Worm (Caenorhabditis elegans) whole organism, L3 larva: ENCODE measurements around the gene pcs-1.
A peak's percentile ranks its signal among the peaks of the same experiment; 100 is the strongest.

Experiments
- R02D3.7 ChIP-seq: fragments of 150-350 bp; optimal IDR thresholded peaks from 2 replicates; lab custom pipeline; 2014; ENCODE audit warnings: missing biosample characterization, missing genetic modification characterization
- ZK546.5 ChIP-seq: sonication (generic microtip); optimal IDR thresholded peaks from 2 replicates; lab custom pipeline; 2017; ENCODE audit warnings: missing biosample characterization, missing genetic modification characterization
- aly-2 ChIP-seq: fragments of 150-350 bp; optimal IDR thresholded peaks from 2 replicates; lab custom pipeline; 2014; ENCODE audit warnings: missing biosample characterization, missing genetic modification characterization
- ceh-28 ChIP-seq: fragments of 150-350 bp; optimal IDR thresholded peaks from 2 replicates; lab custom pipeline; 2014; ENCODE audit warnings: missing biosample characterization, missing genetic modification reagents, missing genetic modification characterization
- ceh-82 ChIP-seq: fragments of 150-350 bp; optimal IDR thresholded peaks from 2 replicates; lab custom pipeline; 2014; ENCODE audit warnings: missing biosample characterization, missing genetic modification characterization
- ceh-9 ChIP-seq: sonication (generic microtip); optimal IDR thresholded peaks from 2 replicates; lab custom pipeline; 2018; ENCODE audit warnings: missing biosample characterization, missing genetic modification characterization
- elt-1 ChIP-seq: fragments of 150-350 bp; optimal IDR thresholded peaks from 2 replicates; lab custom pipeline; 2014; ENCODE audit warnings: missing biosample characterization, missing genetic modification characterization
- elt-2 ChIP-seq: sonication (generic microtip); optimal IDR thresholded peaks from 2 replicates; lab custom pipeline; 2016; ENCODE audit warnings: missing genetic modification reagents, mild to moderate bottlenecking, missing genetic modification characterization, missing compliant biosample characterization
- eor-1 ChIP-seq, 2 experiments: fragments of 150-350 bp; optimal IDR thresholded peaks; 2 replicates each; lab custom pipeline; 2014 to 2018; ENCODE audit warnings: missing biosample characterization in 2 of 2, missing genetic modification characterization in 2 of 2
- fkh-10 ChIP-seq: sonication (generic microtip); optimal IDR thresholded peaks from 2 replicates; lab custom pipeline; 2017; ENCODE audit warnings: missing biosample characterization, missing genetic modification reagents, missing genetic modification characterization
- fos-1 ChIP-seq: fragments of 150-350 bp; optimal IDR thresholded peaks from 2 replicates; lab custom pipeline; 2014; ENCODE audit warnings: missing biosample characterization, missing genetic modification characterization
- hmg-11 ChIP-seq: sonication (generic microtip); optimal IDR thresholded peaks from 2 replicates; lab custom pipeline; 2016; ENCODE audit warnings: missing genetic modification characterization, missing compliant biosample characterization
- jun-1 ChIP-seq: fragments of 150-350 bp; optimal IDR thresholded peaks from 2 replicates; lab custom pipeline; 2014; ENCODE audit warnings: missing biosample characterization, missing genetic modification reagents, missing genetic modification characterization
- lin-15B ChIP-seq: fragments of 150-350 bp; optimal IDR thresholded peaks from 2 replicates; lab custom pipeline; 2014; ENCODE audit warnings: missing biosample characterization, missing genetic modification characterization
- lin-39 ChIP-seq: fragments of 150-350 bp; optimal IDR thresholded peaks from 2 replicates; lab custom pipeline; 2018; ENCODE audit warnings: missing biosample characterization, missing genetic modification reagents, missing genetic modification characterization
- lsy-12 ChIP-seq: sonication (generic microtip); optimal IDR thresholded peaks from 2 replicates; lab custom pipeline; 2016; ENCODE audit warnings: mild to moderate bottlenecking, missing genetic modification characterization, missing compliant biosample characterization
- mdl-1 ChIP-seq: fragments of 150-350 bp; optimal IDR thresholded peaks from 2 replicates; lab custom pipeline; 2014; ENCODE audit warnings: missing biosample characterization, missing genetic modification characterization
- nfya-1 ChIP-seq: sonication (generic microtip); optimal IDR thresholded peaks from 2 replicates; lab custom pipeline; 2017; ENCODE audit warnings: missing genetic modification characterization, mild to moderate bottlenecking, missing compliant biosample characterization, antibody characterized with exemption, moderate library complexity; ENCODE audit not compliant: insufficient read depth
- nhr-11 ChIP-seq: fragments of 150-350 bp; optimal IDR thresholded peaks from 2 replicates; lab custom pipeline; 2014; ENCODE audit warnings: missing biosample characterization, missing genetic modification characterization
- nhr-12 ChIP-seq: fragments of 150-350 bp; optimal IDR thresholded peaks from 2 replicates; lab custom pipeline; 2014; ENCODE audit warnings: missing biosample characterization, missing genetic modification characterization
- nhr-23 ChIP-seq: fragments of 150-350 bp; optimal IDR thresholded peaks from 2 replicates; lab custom pipeline; 2014; ENCODE audit warnings: missing biosample characterization, missing genetic modification reagents, missing genetic modification characterization
- nhr-237 ChIP-seq: fragments of 150-350 bp; optimal IDR thresholded peaks from 2 replicates; lab custom pipeline; 2014; ENCODE audit warnings: missing biosample characterization, missing genetic modification characterization
- nhr-25 ChIP-seq: sonication (generic microtip); optimal IDR thresholded peaks from 2 replicates; lab custom pipeline; 2017; ENCODE audit warnings: missing biosample characterization, missing genetic modification characterization
- nhr-43 ChIP-seq: sonication (generic microtip); optimal IDR thresholded peaks from 2 replicates; lab custom pipeline; 2016; ENCODE audit warnings: mild to moderate bottlenecking, missing genetic modification characterization, missing compliant biosample characterization; ENCODE audit not compliant: poor library complexity, severe bottlenecking
- nhr-76 ChIP-seq: fragments of 150-350 bp; sonication (generic microtip); optimal IDR thresholded peaks from 5 replicates; lab custom pipeline; 2014; ENCODE audit warnings: missing biosample characterization, missing genetic modification characterization
- pha-4 ChIP-seq: fragments of 150-350 bp; optimal IDR thresholded peaks from 2 replicates; lab custom pipeline; 2014; ENCODE audit warnings: missing biosample characterization, missing genetic modification reagents, missing genetic modification characterization
- pqm-1 ChIP-seq: fragments of 150-350 bp; optimal IDR thresholded peaks from 2 replicates; lab custom pipeline; 2017; ENCODE audit warnings: missing biosample characterization, missing genetic modification characterization, inconsistent platforms
- snpc-4 ChIP-seq: fragments of 150-350 bp; optimal IDR thresholded peaks from 2 replicates; lab custom pipeline; 2014; ENCODE audit warnings: missing biosample characterization, missing genetic modification characterization
- tbx-2 ChIP-seq: sonication (generic microtip); optimal IDR thresholded peaks from 2 replicates; lab custom pipeline; 2016; ENCODE audit warnings: mild to moderate bottlenecking, missing genetic modification characterization, missing compliant biosample characterization
- unc-62 ChIP-seq: fragments of 150-350 bp; sonication (generic microtip); optimal IDR thresholded peaks from 4 replicates; lab custom pipeline; 2014; ENCODE audit warnings: missing biosample characterization, missing genetic modification reagents, missing genetic modification characterization
- zag-1 ChIP-seq: fragments of 150-350 bp; optimal IDR thresholded peaks from 2 replicates; lab custom pipeline; 2014; ENCODE audit warnings: missing biosample characterization, missing genetic modification characterization
- ztf-11 ChIP-seq: fragments of 150-350 bp; optimal IDR thresholded peaks from 2 replicates; lab custom pipeline; 2014; ENCODE audit warnings: missing biosample characterization, missing genetic modification characterization
- ztf-4 ChIP-seq: fragments of 150-350 bp; optimal IDR thresholded peaks from 2 replicates; lab custom pipeline; 2014; ENCODE audit warnings: missing biosample characterization, missing genetic modification characterization

Gene pcs-1

DNA sequence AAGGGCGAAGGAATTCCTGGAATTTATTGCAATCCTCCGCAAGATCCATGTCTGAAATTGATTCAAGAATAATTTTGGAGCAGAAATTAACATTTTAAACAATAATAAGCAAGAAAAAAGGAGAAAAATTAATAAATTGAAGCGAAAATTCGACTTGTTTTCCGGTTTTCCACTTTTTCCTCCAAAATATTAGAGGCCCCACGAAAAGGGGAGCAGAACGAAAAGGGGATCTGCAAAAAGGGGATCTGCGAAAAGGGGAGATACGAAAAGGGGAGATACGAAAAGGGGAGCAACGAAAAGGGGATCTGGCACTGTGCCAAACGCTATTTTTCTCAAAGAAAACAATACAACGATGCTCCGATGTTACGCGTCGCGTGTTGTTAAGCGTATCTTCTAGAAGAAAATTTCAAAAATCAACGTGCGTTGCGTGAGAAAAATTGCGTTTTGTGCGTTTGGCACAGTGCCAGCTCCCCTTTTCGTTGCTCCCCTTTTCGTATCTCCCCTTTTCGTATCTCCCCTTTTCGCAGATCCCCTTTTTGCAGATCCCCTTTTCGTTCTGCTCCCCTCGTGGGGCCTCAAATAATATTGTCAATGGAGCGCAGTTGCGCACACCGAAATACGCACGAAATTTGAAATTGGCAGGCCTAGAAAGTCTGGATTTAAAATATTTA, 43.0 kb downstream of the pcs-1 start, which contains the start of gene Y62F5A.12:
TSS of gene Y62F5A.12 (minus strand) at position 51 of the 671 bp plus-strand sequence.
- TF ChIP-seq nhr-25 (peak; percentile 46), lsy-12 (tag; lab: Kevin White, UChicago) (peak; percentile 81), elt-2 (tag; lab: Kevin White, UChicago) (peak; percentile 40), R02D3.7 (tag; lab: Kevin White, UChicago) (peak; percentile 57), ceh-28 (tag; lab: Kevin White, UChicago) (peak; percentile 72), hmg-11 (tag; lab: Kevin White, UChicago) (peak; percentile 18), snpc-4 (tag; lab: Kevin White, UChicago) (peak; percentile 76), jun-1 (tag; lab: Kevin White, UChicago) (peak; percentile 77), tbx-2 (tag; lab: Kevin White, UChicago) (peak; percentile 47), nhr-43 (tag; lab: Kevin White, UChicago) (peak; percentile 67), pha-4 (tag; lab: Kevin White, UChicago) (peak; percentile 67), nfya-1 (tag; lab: Kevin White, UChicago) (peak; percentile 54), ceh-82 (tag; lab: Kevin White, UChicago) (peak; percentile 67), nhr-23 (peak; percentile 64), ztf-4 (tag; lab: Kevin White, UChicago) (peak; percentile 18), nhr-11 (tag; lab: Kevin White, UChicago) (peak; percentile 2), lin-15B (tag; lab: Kevin White, UChicago) (peak; percentile 81), fkh-10 (GFP tag; lab: Kevin White, UChicago) (peak; percentile 18), lin-39 (tag; lab: Kevin White, UChicago) (peak; percentile 36)

DNA sequence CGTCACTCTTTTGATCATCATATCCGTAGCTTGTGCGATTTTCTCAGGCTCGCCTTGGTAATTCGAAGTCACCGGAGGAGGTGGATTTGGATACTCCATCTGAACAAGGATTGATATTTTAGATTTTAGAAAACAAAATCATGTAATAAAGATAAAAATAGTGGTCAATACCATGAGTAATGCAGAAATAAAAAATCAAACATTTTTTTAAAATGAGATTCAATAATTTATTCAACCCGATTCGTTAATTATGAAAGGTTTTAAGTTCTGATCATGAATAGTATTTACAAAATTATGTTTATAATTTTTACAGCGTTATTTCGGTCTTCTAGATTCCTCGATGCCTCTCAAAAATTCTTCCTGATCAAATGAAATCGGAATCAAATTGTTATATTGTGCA, 43.8 kb downstream of the pcs-1 start, which contains the start of gene mdt-8:
TSS of gene mdt-8 (minus strand) at position 101 of the 400 bp plus-strand sequence.
- TF ChIP-seq tbx-2 (tag; lab: Kevin White, UChicago) (no peak), nhr-237 (no peak), ztf-11 (tag; lab: Kevin White, UChicago) (no peak), elt-1 (tag; lab: Kevin White, UChicago) (no peak), aly-2 (tag; lab: Kevin White, UChicago) (no peak), nhr-76 (tag; lab: Kevin White, UChicago) (no peak), zag-1 (tag; lab: Kevin White, UChicago) (no peak), lin-39 (tag; lab: Kevin White, UChicago) (no peak)

DNA sequence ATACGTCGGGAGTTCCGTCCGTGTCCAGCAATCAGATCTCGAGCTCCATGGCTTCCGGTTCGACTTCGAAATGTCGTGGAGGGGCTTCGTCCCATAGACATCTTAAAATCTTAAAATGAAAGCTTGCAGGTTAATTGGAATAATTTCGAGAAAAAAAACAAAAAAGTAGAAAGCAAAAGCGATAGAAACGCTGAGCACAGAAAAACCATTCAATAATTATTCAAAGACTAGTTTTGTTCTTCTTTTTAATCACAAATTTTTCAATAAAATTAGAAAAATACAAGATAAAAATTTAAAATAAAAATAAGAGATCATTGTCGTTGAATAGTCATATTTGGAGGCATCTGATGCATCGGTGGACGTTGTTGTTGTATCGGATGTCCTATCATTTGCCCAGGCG, 50.6 kb downstream of the pcs-1 start, which contains the start of gene age-1:
TSS of gene age-1 (minus strand) at position 101 of the 400 bp plus-strand sequence.
- no peak for TF ChIP-seq mdl-1
- no peak for TF ChIP-seq lin-15B (tag; lab: Kevin White, UChicago)
- TF ChIP-seq nhr-11 (tag; lab: Kevin White, UChicago) = no peak
- TF ChIP-seq ZK546.5 = no peak
- no peak for TF ChIP-seq ceh-9
- no peak for TF ChIP-seq nhr-12 (tag; lab: Kevin White, UChicago)
- TF ChIP-seq hmg-11 (tag; lab: Kevin White, UChicago) = no peak
- TF ChIP-seq fos-1 (tag; lab: Kevin White, UChicago) = no peak
- no peak for TF ChIP-seq nhr-237
- TF ChIP-seq unc-62 (GFP tag; lab: Kevin White, UChicago) = no peak
- no peak for TF ChIP-seq nhr-43 (tag; lab: Kevin White, UChicago)
- TF ChIP-seq zag-1 (tag; lab: Kevin White, UChicago) = no peak
- TF ChIP-seq pqm-1 = no peak
- no peak for TF ChIP-seq eor-1 (tag; optimal IDR thresholded peaks at IDR 0.05; lab: Kevin White, UChicago)
